Worm (Caenorhabditis elegans) whole organism, L4 larva: ENCODE measurements around the gene wdr-20.

Experiments used
- nhr-10 ChIP-seq: fragments of 150-350 bp; optimal IDR thresholded peaks from 2 replicates; lab custom pipeline; 2014; ENCODE audit warnings: missing biosample characterization, missing genetic modification characterization
- nhr-11 ChIP-seq: fragments of 150-350 bp; optimal IDR thresholded peaks from 2 replicates; lab custom pipeline; 2014; ENCODE audit warnings: missing biosample characterization, missing genetic modification characterization
- nhr-25 ChIP-seq: sonication (generic microtip); optimal IDR thresholded peaks from 2 replicates; lab custom pipeline; 2017; ENCODE audit warnings: missing genetic modification characterization, mild to moderate bottlenecking, missing compliant biosample characterization, antibody characterized with exemption, moderate library complexity, borderline replicate concordance; ENCODE audit not compliant: insufficient read depth

- no peak for TF ChIP-seq nhr-11 (tag; lab: Kevin White, UChicago)
- no peak for TF ChIP-seq nhr-25 (tag; lab: Kevin White, UChicago)
- no peak for TF ChIP-seq nhr-10 (tag; lab: Kevin White, UChicago)
These were observed 32.0 kb downstream of the wdr-20 start, which contains the start of gene C08B6.14 for ce11 chrV:10101916-10102315.
